Fruit fly (Drosophila melanogaster): Measurements from ENCODE around the gene bocks.

bocks gene

dm6 chr3R:9551013-9551658 lies 39.7 kb downstream of the bocks start (continued):
- no peak for TF ChIP-seq Ets21C (GFP tag; optimal IDR thresholded peaks at IDR 0.05)
- peak; percentile 70 for TF ChIP-seq CG9139 (GFP tag; optimal IDR thresholded peaks at IDR 0.05)
- TF ChIP-seq CG8119 (GFP tag; IDR thresholded peaks at IDR 0.05): no peak
- TF ChIP-seq OdsH (GFP tag; optimal IDR thresholded peaks at IDR 0.05): peak; percentile 23
- peak; percentile 44 for TF ChIP-seq achi (GFP tag; optimal IDR thresholded peaks at IDR 0.05)
- TF ChIP-seq Eip93F (GFP tag; optimal IDR thresholded peaks at IDR 0.05): no peak
- peak; percentile 42 for TF ChIP-seq CG6276 (GFP tag; optimal IDR thresholded peaks at IDR 0.05)
- TF ChIP-seq CG11294 (GFP tag; IDR thresholded peaks at IDR 0.05): no peak
- peak; percentile 18 for TF ChIP-seq acj6 (GFP tag; optimal IDR thresholded peaks at IDR 0.05)
- peak; percentile 68 for TF ChIP-seq CG6808 (GFP tag; optimal IDR thresholded peaks at IDR 0.05)
- no peak for TF ChIP-seq Lpt (GFP tag; optimal IDR thresholded peaks at IDR 0.05)
- no peak for TF ChIP-seq CG11902 (GFP tag; optimal IDR thresholded peaks at IDR 0.05)
- peak; percentile 45 for TF ChIP-seq CG16779 (tag; optimal IDR thresholded peaks at IDR 0.05)
- TF ChIP-seq lz (GFP tag; optimal IDR thresholded peaks at IDR 0.05): peak; percentile 26

- TF ChIP-seq OdsH (GFP tag; optimal IDR thresholded peaks at IDR 0.05): no peak
- TF ChIP-seq Ets96B (tag; optimal IDR thresholded peaks at IDR 0.05): peak; percentile 5
- TF ChIP-seq CG3919 (GFP tag; optimal IDR thresholded peaks at IDR 0.05): peak; percentile 23
- TF ChIP-seq CG9139 (GFP tag; optimal IDR thresholded peaks at IDR 0.05): peak; percentile 36
- peak; percentile 26 for TF ChIP-seq net (GFP tag; optimal IDR thresholded peaks at IDR 0.05)
- peak; percentile 46 for TF ChIP-seq Sox102F (GFP tag; optimal IDR thresholded peaks at IDR 0.05)
- peak; percentile 82 for TF ChIP-seq Eip78C (GFP tag)
- peak; percentile 3 for TF ChIP-seq Lpt (GFP tag; optimal IDR thresholded peaks at IDR 0.05)
- TF ChIP-seq achi (GFP tag; optimal IDR thresholded peaks at IDR 0.05): no peak
- no peak for TF ChIP-seq CG11902 (GFP tag; optimal IDR thresholded peaks at IDR 0.05)
- TF ChIP-seq Sox14 (GFP tag; optimal IDR thresholded peaks at IDR 0.05): peak; percentile 45
- no peak for TF ChIP-seq CG31627 (GFP tag; optimal IDR thresholded peaks at IDR 0.05)
- TF ChIP-seq CG16779 (tag; optimal IDR thresholded peaks at IDR 0.05): peak; percentile 42
- TF ChIP-seq CG4318 (GFP tag; optimal IDR thresholded peaks at IDR 0.05): no peak
- TF ChIP-seq dsx (GFP tag; optimal IDR thresholded peaks at IDR 0.05; ENCODE audit: poor library complexity, severe bottlenecking): peak; percentile 79
- peak; percentile 6 for TF ChIP-seq Eip93F (GFP tag; optimal IDR thresholded peaks at IDR 0.05)
- TF ChIP-seq Met (GFP tag; optimal IDR thresholded peaks at IDR 0.05): no peak
- TF ChIP-seq Hr38 (GFP tag; optimal IDR thresholded peaks at IDR 0.05): no peak
- no peak for TF ChIP-seq Blimp-1 (GFP tag; optimal IDR thresholded peaks at IDR 0.05)
- TF ChIP-seq CG3032 (tag; optimal IDR thresholded peaks at IDR 0.05): no peak
- TF ChIP-seq CG8632 (GFP tag; optimal IDR thresholded peaks at IDR 0.05): peak; percentile 10
- peak in 1 of 2 experiments; percentile 25 for TF ChIP-seq ss (GFP tag; optimal IDR thresholded peaks at IDR 0.05)
- TF ChIP-seq CG10669 (GFP tag; optimal IDR thresholded peaks at IDR 0.05): no peak
- TF ChIP-seq svp (GFP tag): peak; percentile 78
- peak; percentile 29 for TF ChIP-seq fkh (GFP tag; optimal IDR thresholded peaks at IDR 0.05)
- peak; percentile 70 for TF ChIP-seq vri (GFP tag; optimal IDR thresholded peaks at IDR 0.05)
- no peak for TF ChIP-seq esn (GFP tag; optimal IDR thresholded peaks at IDR 0.05)
- TF ChIP-seq CG6276 (GFP tag; optimal IDR thresholded peaks at IDR 0.05): peak; percentile 27
Observed at dm6 chr3R:9550265-9551012, 40.4 kb downstream of the bocks start.

- TF ChIP-seq fkh (GFP tag; optimal IDR thresholded peaks at IDR 0.05) (peak; percentile 22), lz (GFP tag; optimal IDR thresholded peaks at IDR 0.05) (no peak)
Observed at dm6 chr3R:9548769-9549168, 42.0 kb downstream of the bocks start.

Measured in whole organism, prepupa.